Worm (Caenorhabditis elegans) whole organism, late embryonic: ENCODE results near the gene C53A3.3.
"Not testable (repeated sequence)": the region's sequence is repeated elsewhere in the genome, so short reads cannot be mapped to it uniquely, and the experiment has no call there.

Source experiments
- C08G9.2 ChIP-seq: sonication (generic microtip); optimal IDR thresholded peaks from 2 replicates; lab custom pipeline; 2016; ENCODE audit warnings: mild to moderate bottlenecking, missing genetic modification characterization, moderate library complexity, missing compliant biosample characterization
- C38D4.7 ChIP-seq: fragments of 200-800 bp; sonication (Bioruptor generic); optimal IDR thresholded peaks from 2 replicates; lab custom pipeline; 2018; ENCODE audit warnings: mild to moderate bottlenecking, missing genetic modification characterization, moderate library complexity, missing compliant biosample characterization
- T23F11.4 ChIP-seq: fragments of 200-800 bp; sonication (Bioruptor generic); optimal IDR thresholded peaks from 2 replicates; lab custom pipeline; 2018; ENCODE audit warnings: mild to moderate bottlenecking, missing genetic modification characterization, missing compliant biosample characterization
- Y22D7AL.16 ChIP-seq: sonication (generic microtip); optimal IDR thresholded peaks from 2 replicates; lab custom pipeline; 2016; ENCODE audit warnings: missing genetic modification characterization, missing compliant biosample characterization
- ahr-1 ChIP-seq: sonication (generic microtip); optimal IDR thresholded peaks from 2 replicates; lab custom pipeline; 2016; ENCODE audit warnings: missing genetic modification characterization, missing compliant biosample characterization
- ama-1 ChIP-seq: fragments of 150-350 bp; optimal IDR thresholded peaks from 2 replicates; lab custom pipeline; 2014
- ceh-14 ChIP-seq: sonication (generic microtip); optimal IDR thresholded peaks from 2 replicates; lab custom pipeline; 2016; ENCODE audit warnings: missing genotype, missing genetic modification characterization, missing compliant biosample characterization
- ceh-22 ChIP-seq: sonication (generic microtip); optimal IDR thresholded peaks from 2 replicates; lab custom pipeline; 2017; ENCODE audit warnings: missing biosample characterization, missing genetic modification characterization
- ceh-31 ChIP-seq: sonication (generic microtip); optimal IDR thresholded peaks from 2 replicates; lab custom pipeline; 2016; ENCODE audit warnings: missing genetic modification characterization, missing compliant biosample characterization
- ceh-34 ChIP-seq: sonication (generic microtip); optimal IDR thresholded peaks from 2 replicates; lab custom pipeline; 2016; ENCODE audit warnings: mild to moderate bottlenecking, missing genetic modification characterization, missing compliant biosample characterization
- ceh-45 ChIP-seq: fragments of 200-800 bp; sonication (Bioruptor generic); IDR thresholded peaks from 2 replicates; pipeline ENCODE4 v1.3.6; 2022; ENCODE audit warnings: missing genetic modification reagents, missing genetic modification characterization, missing compliant biosample characterization
- ceh-48 ChIP-seq: sonication (generic microtip); optimal IDR thresholded peaks from 2 replicates; lab custom pipeline; 2016; ENCODE audit warnings: missing genetic modification characterization, inconsistent platforms, missing compliant biosample characterization
- che-1 ChIP-seq: sonication (generic microtip); optimal IDR thresholded peaks from 2 replicates; lab custom pipeline; 2016; ENCODE audit warnings: mild to moderate bottlenecking, missing genetic modification characterization, missing compliant biosample characterization
- dve-1 ChIP-seq: sonication (generic microtip); optimal IDR thresholded peaks from 2 replicates; lab custom pipeline; 2017; ENCODE audit warnings: antibody characterized with exemption, mild to moderate bottlenecking, missing genetic modification characterization, missing compliant biosample characterization
- ets-4 ChIP-seq: sonication (generic microtip); optimal IDR thresholded peaks from 2 replicates; lab custom pipeline; 2016; ENCODE audit warnings: missing genetic modification characterization, missing compliant biosample characterization
- eyg-1 ChIP-seq: sonication (generic microtip); optimal IDR thresholded peaks from 2 replicates; lab custom pipeline; 2016; ENCODE audit warnings: missing genotype, missing genetic modification characterization, missing compliant biosample characterization
- fkh-6 ChIP-seq: sonication (generic microtip); optimal IDR thresholded peaks from 2 replicates; lab custom pipeline; 2016; ENCODE audit warnings: missing genetic modification characterization, missing compliant biosample characterization
- gmeb-2 ChIP-seq: sonication (generic microtip); optimal IDR thresholded peaks from 2 replicates; lab custom pipeline; 2016; ENCODE audit warnings: missing genetic modification characterization, inconsistent platforms, missing compliant biosample characterization
- hlh-13 ChIP-seq: fragments of 200-800 bp; sonication (Bioruptor generic); optimal IDR thresholded peaks from 2 replicates; lab custom pipeline; 2018; ENCODE audit warnings: mild to moderate bottlenecking, missing genetic modification characterization, missing compliant biosample characterization
- hlh-30 ChIP-seq: sonication (generic microtip); optimal IDR thresholded peaks from 2 replicates; lab custom pipeline; 2017; ENCODE audit warnings: antibody characterized with exemption, missing genetic modification characterization, missing compliant biosample characterization; ENCODE audit not compliant: insufficient read depth
- lin-11 ChIP-seq: fragments of 200-800 bp; sonication (Bioruptor generic); optimal IDR thresholded peaks from 2 replicates; lab custom pipeline; 2018; ENCODE audit warnings: mild to moderate bottlenecking, missing genetic modification characterization, missing compliant biosample characterization
- madf-2 ChIP-seq: sonication (generic microtip); optimal IDR thresholded peaks from 2 replicates; lab custom pipeline; 2017; ENCODE audit warnings: missing genetic modification characterization, missing compliant biosample characterization
- nfya-1 ChIP-seq: sonication (generic microtip); optimal IDR thresholded peaks from 2 replicates; lab custom pipeline; 2017; ENCODE audit warnings: missing genetic modification characterization, mild to moderate bottlenecking, missing compliant biosample characterization, antibody characterized with exemption, moderate library complexity
- npax-4 ChIP-seq: sonication (generic microtip); optimal IDR thresholded peaks from 2 replicates; lab custom pipeline; 2016; ENCODE audit warnings: missing genetic modification characterization, missing compliant biosample characterization
- pag-3 ChIP-seq: sonication (generic microtip); optimal IDR thresholded peaks from 2 replicates; lab custom pipeline; 2016; ENCODE audit warnings: missing compliant biosample characterization, missing genetic modification characterization, borderline replicate concordance
- pax-1 ChIP-seq: fragments of 150-350 bp; optimal IDR thresholded peaks from 2 replicates; lab custom pipeline; 2014; ENCODE audit warnings: missing biosample characterization, missing genetic modification characterization
- pha-2 ChIP-seq: sonication (generic microtip); optimal IDR thresholded peaks from 2 replicates; lab custom pipeline; 2017; ENCODE audit warnings: mild to moderate bottlenecking, missing genetic modification characterization, missing compliant biosample characterization
- pha-4 ChIP-seq: fragments of 150-350 bp; optimal IDR thresholded peaks from 2 replicates; lab custom pipeline; 2018; ENCODE audit warnings: missing biosample characterization, missing genetic modification reagents, missing genetic modification characterization
- rnt-1 ChIP-seq: sonication (generic microtip); optimal IDR thresholded peaks from 2 replicates; lab custom pipeline; 2016; ENCODE audit warnings: missing genetic modification characterization, missing compliant biosample characterization
- sdc-2 ChIP-seq: sonication (generic microtip); optimal IDR thresholded peaks from 2 replicates; lab custom pipeline; 2016; ENCODE audit warnings: missing genotype, missing genetic modification characterization, missing compliant biosample characterization
- sox-2 ChIP-seq: fragments of 200-800 bp; sonication (Bioruptor generic); IDR thresholded peaks from 2 replicates; pipeline ENCODE4 v1.3.6; 2022; ENCODE audit warnings: missing genetic modification reagents, missing genetic modification characterization, missing compliant biosample characterization
- sox-4 ChIP-seq: sonication (generic microtip); optimal IDR thresholded peaks from 2 replicates; lab custom pipeline; 2017; ENCODE audit warnings: mild to moderate bottlenecking, missing genetic modification characterization, inconsistent platforms, missing compliant biosample characterization
- tbx-2 ChIP-seq: sonication (generic microtip); optimal IDR thresholded peaks from 2 replicates; lab custom pipeline; 2016; ENCODE audit warnings: missing genetic modification characterization, missing compliant biosample characterization
- tbx-7 ChIP-seq: sonication (generic microtip); optimal IDR thresholded peaks from 2 replicates; lab custom pipeline; 2016; ENCODE audit warnings: missing genotype, missing genetic modification characterization, missing compliant biosample characterization
- unc-3 ChIP-seq, 2 experiments: fragments of 200-800 bp in 1 of 2; sonication (Bioruptor generic) in 1 of 2; sonication (generic microtip) in 1 of 2; conservative IDR thresholded peaks in 1 of 2; optimal IDR thresholded peaks in 1 of 2; 2 replicates each; pipeline versions ENCODE4 v1.3.6 to Lab custom; 2016 to 2022; ENCODE audit warnings: missing compliant biosample characterization in 2 of 2, missing genetic modification characterization in 2 of 2, missing genetic modification reagents in 1 of 2
- unc-42 ChIP-seq: sonication (generic microtip); optimal IDR thresholded peaks from 2 replicates; lab custom pipeline; 2016; ENCODE audit warnings: missing genotype, missing genetic modification characterization, missing compliant biosample characterization
- unc-55 ChIP-seq: sonication (generic microtip); optimal IDR thresholded peaks from 2 replicates; lab custom pipeline; 2017; ENCODE audit warnings: missing biosample characterization, missing genetic modification reagents, missing genetic modification characterization
- ztf-16 ChIP-seq: sonication (generic microtip); optimal IDR thresholded peaks from 2 replicates; lab custom pipeline; 2017; ENCODE audit warnings: missing genetic modification characterization, missing compliant biosample characterization

The C53A3.3 gene

ce11 chrV:5774137-5774536 lies 17.8 kb downstream of the C53A3.3 start:
- no peak for TF ChIP-seq unc-55 (GFP tag; lab: Kevin White, UChicago)
- no peak for TF ChIP-seq C08G9.2
- no peak for TF ChIP-seq pax-1 (tag; lab: Kevin White, UChicago)
- TF ChIP-seq npax-4 (tag; lab: Kevin White, UChicago) = no peak
- no peak for TF ChIP-seq T23F11.4 (GFP tag; lab: Kevin White, UChicago)
- TF ChIP-seq ama-1 = no peak
- no peak for TF ChIP-seq eyg-1
- TF ChIP-seq madf-2 = no peak
- no peak for TF ChIP-seq ets-4
- no peak for TF ChIP-seq ceh-45
- TF ChIP-seq C38D4.7 = no peak
- no peak for TF ChIP-seq tbx-7
- TF ChIP-seq sox-4 (tag; lab: Kevin White, UChicago) = no peak
- no peak for TF ChIP-seq ahr-1 (tag; lab: Kevin White, UChicago)

ce11 chrV:5776941-5777340 lies 20.6 kb downstream of the C53A3.3 start, which contains the start of gene F44E7.4:
Gene F44E7.4 (minus strand): TSS chrV:5776953.
- TF ChIP-seq nfya-1 (peak; percentile 28), sox-2 (GFP tag; lab: Robert Waterston, UW) (peak; percentile 78), ceh-31 (tag; lab: Kevin White, UChicago) (peak; percentile 50), ceh-14 (peak; percentile 4), rnt-1 (peak; percentile 45), unc-42 (tag; lab: Kevin White, UChicago) (peak; percentile 28), ceh-45 (peak; percentile 87), unc-3 (GFP tag; conservative IDR thresholded peaks at IDR 0.05; lab: Robert Waterston, UW) (peak; percentile 72; the same call in 1 of the 2 replicates), tbx-2 (tag; lab: Kevin White, UChicago) (peak; percentile 4)
- TF ChIP-seq unc-3 (tag; optimal IDR thresholded peaks at IDR 0.05; lab: Kevin White, UChicago) = not testable (repeated sequence)
- TF ChIP-seq, all 69 proteins: peak for 9; not testable (repeated sequence) for 60

ce11 chrV:5779984-5780383 lies 23.7 kb downstream of the C53A3.3 start:
- TF ChIP-seq unc-42 (tag; lab: Kevin White, UChicago) (no peak), Y22D7AL.16 (tag; lab: Kevin White, UChicago) (no peak), unc-55 (GFP tag; lab: Kevin White, UChicago) (peak; percentile 21), pha-4 (tag; lab: Kevin White, UChicago) (no peak)

DNA sequence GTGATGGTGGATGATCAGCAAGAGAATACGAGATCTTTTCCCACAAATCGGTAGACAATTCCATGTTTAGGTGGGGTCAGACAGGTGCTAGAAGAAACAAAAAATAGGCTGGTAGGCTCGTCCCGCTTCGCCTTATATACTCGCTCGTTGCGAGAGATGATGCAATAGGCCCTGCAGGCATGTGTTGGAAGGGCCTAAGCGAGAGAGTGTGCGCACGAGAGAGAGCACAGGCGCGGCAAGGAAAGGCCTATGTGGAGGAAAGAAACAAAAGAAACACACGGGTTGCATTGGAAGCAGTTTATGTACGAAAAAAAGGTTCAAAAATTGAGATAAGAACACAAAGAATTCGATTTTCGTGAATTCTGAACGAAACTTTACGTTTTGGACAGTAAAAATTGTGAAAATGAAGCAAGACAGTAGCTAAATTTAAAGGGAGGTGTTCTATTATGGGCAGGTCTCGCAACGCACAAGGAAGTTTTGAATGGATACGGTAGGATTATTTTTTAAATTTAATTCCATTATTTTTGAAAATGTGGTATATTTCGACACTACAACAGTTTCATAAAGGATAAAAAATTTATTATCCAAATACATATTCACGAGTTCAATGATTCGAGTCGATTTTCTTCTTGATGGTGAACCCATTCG lies 24.5 kb downstream of the C53A3.3 start, which contains the start of gene F44E7.5:
TSS of gene F44E7.5 (minus strand) at position 210 of the 648 bp plus-strand sequence.
- TF ChIP-seq gmeb-2 (tag; lab: Kevin White, UChicago) = no peak
- TF ChIP-seq ceh-48 (tag; lab: Kevin White, UChicago) = no peak
- TF ChIP-seq ceh-31 (tag; lab: Kevin White, UChicago) = peak; percentile 52

DNA sequence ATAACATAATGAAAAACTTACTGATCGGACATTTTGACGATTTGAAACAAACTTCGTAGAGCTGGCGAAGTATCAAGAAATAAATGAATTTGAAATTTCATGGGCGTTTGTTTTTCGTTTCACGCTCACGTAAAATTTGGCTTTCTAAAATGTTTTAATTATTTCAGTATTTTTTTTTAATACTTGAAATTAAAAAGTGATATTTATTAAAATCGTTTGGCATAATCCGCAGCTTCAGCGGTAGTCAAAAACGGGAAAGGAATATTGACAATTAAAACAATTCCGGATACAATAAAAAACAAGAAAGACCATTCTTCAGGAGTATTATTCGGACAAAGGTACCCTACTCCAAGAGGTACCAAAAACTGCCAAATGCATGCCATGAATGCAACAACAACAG lies 26.4 kb downstream of the C53A3.3 start, which contains the start of gene fbxa-183:
TSS of gene fbxa-183 (minus strand) at position 101 of the 400 bp plus-strand sequence.
- no peak for TF ChIP-seq pha-2
- TF ChIP-seq fkh-6 (tag; lab: Kevin White, UChicago) = no peak
- no peak for TF ChIP-seq ztf-16 (tag; lab: Kevin White, UChicago)
- TF ChIP-seq hlh-30 (tag; lab: Kevin White, UChicago) = no peak
- TF ChIP-seq dve-1 (tag; lab: Kevin White, UChicago) = no peak
- no peak for TF ChIP-seq ceh-22
- TF ChIP-seq ceh-34 (tag; lab: Kevin White, UChicago) = no peak
- TF ChIP-seq pha-4 (tag; lab: Kevin White, UChicago) = no peak
- TF ChIP-seq ceh-31 (tag; lab: Kevin White, UChicago) = no peak
- TF ChIP-seq sdc-2 (tag; lab: Kevin White, UChicago) = no peak
- TF ChIP-seq unc-42 (tag; lab: Kevin White, UChicago) = no peak
- TF ChIP-seq tbx-7 = no peak
- no peak for TF ChIP-seq hlh-13 (GFP tag; lab: Kevin White, UChicago)
- no peak for TF ChIP-seq T23F11.4 (GFP tag; lab: Kevin White, UChicago)
- no peak for TF ChIP-seq lin-11
- no peak for TF ChIP-seq ceh-14
- TF ChIP-seq pag-3 (tag; lab: Kevin White, UChicago) = no peak
- TF ChIP-seq rnt-1 = no peak
- TF ChIP-seq gmeb-2 (tag; lab: Kevin White, UChicago) = no peak
- TF ChIP-seq che-1 (tag; lab: Kevin White, UChicago) = no peak
